Worm (Caenorhabditis elegans): ENCODE results near the gene cyy-1.

DNA sequence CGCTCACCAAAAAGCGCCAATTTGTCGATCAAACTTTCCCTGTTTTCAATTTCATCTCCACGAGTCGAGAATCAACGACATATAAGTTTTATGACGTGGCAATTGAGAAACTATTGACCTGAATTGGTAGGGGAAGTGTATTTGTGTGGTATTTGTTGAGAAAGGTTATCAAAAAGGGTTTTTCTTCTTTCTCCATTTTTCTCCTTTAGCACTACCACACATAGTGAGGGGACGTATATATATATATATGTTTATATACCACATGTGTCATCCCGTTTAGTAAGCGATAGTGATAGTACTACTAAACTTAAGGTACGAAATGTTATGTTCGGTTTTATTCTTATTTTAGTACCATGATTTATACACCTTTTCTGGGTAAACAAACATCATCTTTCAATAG lies 51.9 kb downstream of the cyy-1 start:
- TF ChIP-seq nfya-1 (tag; optimal IDR thresholded peaks at IDR 0.05) (no peak), fkh-10 (GFP tag; optimal IDR thresholded peaks at IDR 0.05) (no peak), tbx-2 (tag; optimal IDR thresholded peaks at IDR 0.05) (no peak), pqm-1 (tag; optimal IDR thresholded peaks at IDR 0.05) (no peak), ceh-45 (GFP tag; IDR thresholded peaks at IDR 0.05) (no peak)

All from whole organism, late embryonic.